Worm (Caenorhabditis elegans) whole organism, L4 larva: ENCODE results near the gene ilkp-1.
A peak's percentile ranks its signal among the peaks of the same experiment; 100 is the strongest.

Source experiments
- saeg-2 ChIP-seq: fragments of 200-800 bp; sonication (Bioruptor generic); IDR thresholded peaks from 2 replicates; pipeline ENCODE4 v1.3.6; 2022; ENCODE audit warnings: missing genetic modification reagents, missing genetic modification characterization, missing compliant biosample characterization
- unc-62 ChIP-seq, 3 experiments: fragments of 150-350 bp in 1 of 3; sonication (generic microtip); optimal IDR thresholded peaks in 2 of 3; peaks in 1 of 3; 1 replicate in 1 of 3; 2 replicates in 2 of 3; lab custom pipeline; 2014 to 2017; ENCODE audit warnings: missing biosample characterization in 3 of 3, missing genetic modification characterization in 3 of 3, missing genetic modification reagents in 3 of 3, missing genotype in 1 of 3

ce11 chrII:11099841-11100240, 49.8 kb downstream of the ilkp-1 start, which contains the start of gene C09H10.4:
- no peak for TF ChIP-seq saeg-2 (GFP tag; lab: Robert Waterston, UW)
- TF ChIP-seq unc-62 (GFP tag; optimal IDR thresholded peaks at IDR 0.05 in 1 of 2; lab: Kevin White, UChicago) = peak in 1 of 2 experiments; percentile 36
- TF ChIP-seq unc-62 (tag; optimal IDR thresholded peaks at IDR 0.05; lab: Kevin White, UChicago) = no peak
